Worm (Caenorhabditis elegans) whole organism, L1 larva: ENCODE data around the gene ztf-7.

Experiments used
- C04F5.9 ChIP-seq: sonication (generic microtip); optimal IDR thresholded peaks from 2 replicates; lab custom pipeline; 2016; ENCODE audit warnings: missing genetic modification characterization, missing compliant biosample characterization
- C16A3.4 ChIP-seq: fragments of 150-350 bp; optimal IDR thresholded peaks from 2 replicates; lab custom pipeline; 2014; ENCODE audit warnings: missing biosample characterization, missing genetic modification characterization
- alr-1 ChIP-seq: fragments of 200-800 bp; sonication (Bioruptor generic); optimal IDR thresholded peaks from 2 replicates; lab custom pipeline; 2018; ENCODE audit warnings: borderline replicate concordance, mild to moderate bottlenecking, missing genetic modification characterization, missing compliant biosample characterization
- blmp-1 ChIP-seq: fragments of 150-350 bp; optimal IDR thresholded peaks from 2 replicates; lab custom pipeline; 2014; ENCODE audit warnings: missing biosample characterization, missing genetic modification characterization
- ces-1 ChIP-seq: fragments of 150-350 bp; optimal IDR thresholded peaks from 2 replicates; lab custom pipeline; 2014; ENCODE audit warnings: missing biosample characterization, missing genetic modification reagents, missing genetic modification characterization
- dsc-1 ChIP-seq: sonication (generic microtip); optimal IDR thresholded peaks from 2 replicates; lab custom pipeline; 2016; ENCODE audit warnings: mild to moderate bottlenecking, missing genetic modification characterization, missing compliant biosample characterization
- efl-1 ChIP-seq, 4 experiments: fragments of 150-350 bp; optimal IDR thresholded peaks in 3 of 4; peaks in 1 of 4; 1 replicate in 1 of 4; 2 replicates in 3 of 4; lab custom pipeline; 2014; ENCODE audit warnings: missing biosample characterization in 2 of 4, missing genetic modification characterization in 2 of 4, missing genetic modification reagents in 2 of 4
- egl-13 ChIP-seq: sonication (generic microtip); optimal IDR thresholded peaks from 2 replicates; lab custom pipeline; 2016; ENCODE audit warnings: missing genotype, missing genetic modification reagents, missing genetic modification characterization, missing compliant biosample characterization
- egl-27 ChIP-seq, 2 experiments: fragments of 150-350 bp in 1 of 2; sonication (generic microtip); optimal IDR thresholded peaks; 3 replicates each; lab custom pipeline; 2017 to 2018; ENCODE audit warnings: missing biosample characterization in 2 of 2, missing genetic modification characterization in 2 of 2, missing genetic modification reagents in 2 of 2
- elt-3 ChIP-seq, 6 experiments: fragments of 150-350 bp in 1 of 6; sonication (generic microtip); optimal IDR thresholded peaks; 2 replicates each; lab custom pipeline; 2017 to 2018; ENCODE audit warnings: missing biosample characterization in 6 of 6, missing genetic modification characterization in 6 of 6, inconsistent platforms in 1 of 6
- grh-1 ChIP-seq: fragments of 200-800 bp; sonication (Bioruptor generic); IDR thresholded peaks from 2 replicates; pipeline ENCODE4 v1.3.6; 2022; ENCODE audit warnings: missing genetic modification reagents, missing genetic modification characterization, missing compliant biosample characterization
- hlh-17 ChIP-seq: fragments of 200-800 bp; sonication (Bioruptor generic); optimal IDR thresholded peaks from 2 replicates; lab custom pipeline; 2018; ENCODE audit warnings: missing genetic modification characterization, mild to moderate bottlenecking, missing compliant biosample characterization, moderate library complexity, borderline replicate concordance
- hpl-2 ChIP-seq: fragments of 150-350 bp; optimal IDR thresholded peaks from 2 replicates; lab custom pipeline; 2014; ENCODE audit warnings: missing biosample characterization, missing genetic modification reagents, missing genetic modification characterization
- irx-1 ChIP-seq: sonication (generic microtip); optimal IDR thresholded peaks from 2 replicates; lab custom pipeline; 2016; ENCODE audit warnings: missing genetic modification characterization, missing compliant biosample characterization
- jun-1 ChIP-seq: fragments of 150-350 bp; optimal IDR thresholded peaks from 2 replicates; lab custom pipeline; 2014; ENCODE audit warnings: missing biosample characterization, missing genetic modification reagents, missing genetic modification characterization
- lin-14 ChIP-seq: fragments of 200-800 bp; sonication (Bioruptor generic); optimal IDR thresholded peaks from 2 replicates; lab custom pipeline; 2018; ENCODE audit warnings: mild to moderate bottlenecking, missing genetic modification characterization, moderate library complexity, missing compliant biosample characterization
- lin-15B ChIP-seq: fragments of 150-350 bp; sonication (generic microtip); optimal IDR thresholded peaks from 3 replicates; lab custom pipeline; 2014; ENCODE audit warnings: missing biosample characterization, missing genetic modification characterization
- lin-35 ChIP-seq, 2 experiments: fragments of 150-350 bp; optimal IDR thresholded peaks; 2 replicates each; lab custom pipeline; 2014; ENCODE audit warnings: missing biosample characterization in 2 of 2, missing genetic modification characterization in 2 of 2, missing genetic modification reagents in 2 of 2
- lir-3 ChIP-seq: sonication (generic microtip); optimal IDR thresholded peaks from 2 replicates; lab custom pipeline; 2016; ENCODE audit warnings: mild to moderate bottlenecking, missing genetic modification characterization, moderate library complexity, missing compliant biosample characterization; ENCODE audit not compliant: poor library complexity
- lsy-2 ChIP-seq, 2 experiments: fragments of 150-350 bp; optimal IDR thresholded peaks; 2 replicates each; lab custom pipeline; 2014; ENCODE audit warnings: missing biosample characterization in 2 of 2, missing genetic modification characterization in 2 of 2
- mdl-1 ChIP-seq, 2 experiments: fragments of 150-350 bp; optimal IDR thresholded peaks; 2 replicates each; lab custom pipeline; 2014 to 2017; ENCODE audit warnings: missing biosample characterization in 2 of 2, missing genetic modification characterization in 2 of 2, inconsistent platforms in 1 of 2
- nhr-12 ChIP-seq: sonication (generic microtip); optimal IDR thresholded peaks from 2 replicates; lab custom pipeline; 2017; ENCODE audit warnings: missing biosample characterization, missing genetic modification characterization
- nhr-20 ChIP-seq: sonication (generic microtip); optimal IDR thresholded peaks from 2 replicates; lab custom pipeline; 2016; ENCODE audit warnings: mild to moderate bottlenecking, missing genetic modification characterization, missing compliant biosample characterization
- nhr-47 ChIP-seq: sonication (generic microtip); optimal IDR thresholded peaks from 2 replicates; lab custom pipeline; 2016; ENCODE audit warnings: mild to moderate bottlenecking, missing genetic modification characterization, moderate library complexity, missing compliant biosample characterization
- nhr-71 ChIP-seq: sonication (generic microtip); optimal IDR thresholded peaks from 2 replicates; lab custom pipeline; 2016; ENCODE audit warnings: mild to moderate bottlenecking, missing genetic modification characterization, moderate library complexity, missing compliant biosample characterization
- nhr-76 ChIP-seq: sonication (generic microtip); optimal IDR thresholded peaks from 2 replicates; lab custom pipeline; 2017; ENCODE audit warnings: missing biosample characterization, missing genetic modification characterization
- nhr-85 ChIP-seq: sonication (generic microtip); peaks from one replicate; lab custom pipeline; 2016; ENCODE audit warnings: missing genetic modification characterization, inconsistent platforms, missing compliant biosample characterization
- nhr-90 ChIP-seq: sonication (generic microtip); optimal IDR thresholded peaks from 2 replicates; lab custom pipeline; 2016; ENCODE audit warnings: mild to moderate bottlenecking, missing genetic modification characterization, missing compliant biosample characterization; ENCODE audit not compliant: poor library complexity
- pax-3 ChIP-seq: fragments of 200-800 bp; sonication (Bioruptor generic); optimal IDR thresholded peaks from 2 replicates; lab custom pipeline; 2018; ENCODE audit warnings: mild to moderate bottlenecking, missing genetic modification characterization, moderate library complexity, missing compliant biosample characterization
- skn-1 ChIP-seq: fragments of 150-350 bp; optimal IDR thresholded peaks from 2 replicates; lab custom pipeline; 2014; ENCODE audit warnings: missing biosample characterization, missing genetic modification characterization
- snu-23 ChIP-seq: sonication (generic microtip); optimal IDR thresholded peaks from 2 replicates; lab custom pipeline; 2016; ENCODE audit warnings: missing genetic modification characterization, missing compliant biosample characterization
- sox-4 ChIP-seq: sonication (generic microtip); optimal IDR thresholded peaks from 2 replicates; lab custom pipeline; 2016; ENCODE audit warnings: missing genetic modification characterization, missing compliant biosample characterization
- sptf-1 ChIP-seq: fragments of 150-350 bp; optimal IDR thresholded peaks from 2 replicates; lab custom pipeline; 2014; ENCODE audit warnings: missing biosample characterization, missing genetic modification characterization
- swsn-7 ChIP-seq: sonication (generic microtip); optimal IDR thresholded peaks from 2 replicates; lab custom pipeline; 2016; ENCODE audit warnings: missing genetic modification characterization, missing compliant biosample characterization
- tbx-2 ChIP-seq: sonication (generic microtip); optimal IDR thresholded peaks from 2 replicates; lab custom pipeline; 2016; ENCODE audit warnings: missing genetic modification characterization, missing compliant biosample characterization
- unc-130 ChIP-seq: fragments of 150-350 bp; optimal IDR thresholded peaks from 2 replicates; lab custom pipeline; 2017; ENCODE audit warnings: missing biosample characterization, missing genetic modification characterization, inconsistent platforms
- unc-30 ChIP-seq: sonication (generic microtip); optimal IDR thresholded peaks from 2 replicates; lab custom pipeline; 2017; ENCODE audit warnings: missing biosample characterization, missing genetic modification characterization
- ztf-11 ChIP-seq, 2 experiments: sonication (generic microtip); optimal IDR thresholded peaks; 2 replicates each; lab custom pipeline; 2016 to 2017; ENCODE audit warnings: missing genetic modification characterization in 2 of 2, missing biosample characterization in 1 of 2, missing compliant biosample characterization in 1 of 2

The ztf-7 gene

ce11 chrV:9740858-9741257 is 48.6 kb downstream of the ztf-7 start, which contains the start of gene sta-2:
Gene sta-2, plus strand, starts transcription at chrV:9741206.
- TF ChIP-seq lin-14 (GFP tag; lab: Kevin White, UChicago) (peak; percentile 69), nhr-85 (peak; percentile 93), nhr-90 (tag; lab: Kevin White, UChicago) (peak; percentile 26), irx-1 (no peak), hlh-17 (GFP tag; lab: Kevin White, UChicago) (no peak), blmp-1 (tag; lab: Kevin White, UChicago) (peak; percentile 86), C16A3.4 (peak; percentile 20), C04F5.9 (tag; lab: Kevin White, UChicago) (no peak), mdl-1 (tag; optimal IDR thresholded peaks at IDR 0.05; lab: Kevin White, UChicago) (peak in 1 of 2 experiments; percentile 61), egl-13 (tag; lab: Kevin White, UChicago) (no peak), elt-3 (tag; optimal IDR thresholded peaks at IDR 0.05; lab: Kevin White, UChicago) (peak in 2 of 6 experiments; percentile 18 to 91), lin-35 (GFP tag; optimal IDR thresholded peaks at IDR 0.05; lab: Kevin White, UChicago) (peak in 1 of 2 experiments; percentile 57), grh-1 (GFP tag; lab: Robert Waterston, UW) (peak; percentile 81), lir-3 (tag; lab: Kevin White, UChicago) (no peak), nhr-71 (peak; percentile 67), nhr-20 (peak; percentile 70), jun-1 (tag; lab: Kevin White, UChicago) (no peak), nhr-76 (tag; lab: Kevin White, UChicago) (no peak), tbx-2 (peak; percentile 47), unc-130 (peak; percentile 35), snu-23 (GFP tag; lab: Kevin White, UChicago) (peak; percentile 66), efl-1 (optimal IDR thresholded peaks at IDR 0.05; lab: Kevin White, UChicago) (no peak), efl-1 (GFP tag; optimal IDR thresholded peaks at IDR 0.05 in 1 of 2; lab: Kevin White, UChicago) (peak in 1 of 2 experiments; percentile 64), sptf-1 (no peak), lsy-2 (tag; optimal IDR thresholded peaks at IDR 0.05; lab: Kevin White, UChicago) (peak in 1 of 2 experiments; percentile 48)
- TF ChIP-seq, all 84 proteins: peak for 16

ce11 chrV:9739402-9739801 is 50.1 kb downstream of the ztf-7 start, which contains the start of gene marc-1:
Gene marc-1, plus strand, starts transcription at chrV:9739702.
- TF ChIP-seq sptf-1 (no peak), unc-30 (tag; lab: Kevin White, UChicago) (no peak), lin-15B (tag; lab: Kevin White, UChicago) (no peak), nhr-12 (tag; lab: Kevin White, UChicago) (no peak), egl-27 (tag; optimal IDR thresholded peaks at IDR 0.05; lab: Kevin White, UChicago) (no peak), pax-3 (no peak), skn-1 (tag; lab: Kevin White, UChicago) (no peak), ces-1 (GFP tag; lab: Kevin White, UChicago) (no peak), dsc-1 (tag; lab: Kevin White, UChicago) (no peak), elt-3 (tag; optimal IDR thresholded peaks at IDR 0.05; lab: Kevin White, UChicago) (no peak), swsn-7 (tag; lab: Kevin White, UChicago) (no peak), alr-1 (tag; lab: Kevin White, UChicago) (no peak), sox-4 (tag; lab: Kevin White, UChicago) (no peak), egl-13 (tag; lab: Kevin White, UChicago) (no peak), nhr-71 (no peak), hpl-2 (GFP tag; lab: Kevin White, UChicago) (no peak), ztf-11 (tag; optimal IDR thresholded peaks at IDR 0.05; lab: Kevin White, UChicago) (no peak), nhr-47 (tag; lab: Kevin White, UChicago) (no peak)
